Worm (Caenorhabditis elegans): ENCODE results near the gene F53C3.11.

F53C3.11 gene

DNA sequence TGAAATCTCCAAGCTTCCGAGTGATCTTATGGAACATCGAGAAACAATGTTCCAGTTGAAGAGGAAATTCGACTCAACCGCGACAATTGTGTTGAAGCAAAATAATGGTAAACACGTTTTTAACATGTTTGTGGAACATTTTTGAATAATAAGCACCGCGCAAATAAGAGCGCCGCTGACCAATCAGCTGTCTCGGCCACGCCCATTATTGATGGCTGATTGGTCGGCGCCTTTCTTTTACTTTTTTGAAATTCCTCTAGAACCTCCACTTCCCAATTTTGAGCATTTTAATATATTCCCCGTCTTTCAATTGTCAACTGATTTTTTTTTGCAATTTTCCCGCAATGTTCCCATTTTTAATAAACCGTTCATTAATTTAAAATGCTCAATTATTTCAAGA is 1.6 kb upstream of the F53C3.11 start:
- no peak for TF ChIP-seq nhr-23 (tag; optimal IDR thresholded peaks at IDR 0.05)
- TF ChIP-seq nhr-21 (tag; optimal IDR thresholded peaks at IDR 0.05), result no peak
- no peak for TF ChIP-seq mbf-1 (tag; optimal IDR thresholded peaks at IDR 0.05)

DNA sequence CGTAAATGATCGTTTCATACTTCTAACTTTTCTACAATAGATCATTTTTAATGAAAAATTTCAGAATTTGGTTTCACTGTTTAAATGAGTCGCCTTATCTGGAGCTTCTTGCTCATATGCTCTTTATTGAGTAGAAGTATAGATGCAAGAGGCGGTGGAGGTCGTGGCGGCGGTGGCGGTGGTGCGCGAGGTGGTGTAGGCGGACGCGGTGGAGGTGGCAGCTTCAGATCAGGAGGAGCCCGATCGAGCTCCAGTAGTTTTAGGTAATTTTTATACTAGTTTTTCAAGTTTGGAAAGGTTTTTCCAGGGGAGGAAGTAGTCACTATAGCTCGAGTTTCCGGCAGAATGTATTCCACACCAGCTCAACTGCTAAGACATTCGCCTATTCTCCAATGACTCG is 3.7 kb downstream of the F53C3.11 start, which contains the start of gene F53C3.3:
Gene F53C3.3 (plus strand): TSS at position 59 of the 400 bp plus-strand sequence.
- TF ChIP-seq Y55F3AM.14 (GFP tag; optimal IDR thresholded peaks at IDR 0.05) (no peak), mdl-1 (tag; optimal IDR thresholded peaks at IDR 0.05) (no peak), F13H6.1 (tag; optimal IDR thresholded peaks at IDR 0.05) (no peak), skn-1 (tag; optimal IDR thresholded peaks at IDR 0.05) (no peak), egl-27 (tag; optimal IDR thresholded peaks at IDR 0.05) (no peak), blmp-1 (tag; optimal IDR thresholded peaks at IDR 0.05; ENCODE audit: insufficient read depth) (no peak), unc-62 (GFP tag; optimal IDR thresholded peaks at IDR 0.05) (no peak), C34F6.9 (tag; optimal IDR thresholded peaks at IDR 0.05) (no peak), ama-1 (optimal IDR thresholded peaks at IDR 0.05) (no peak), ZK546.5 (tag; optimal IDR thresholded peaks at IDR 0.05) (no peak), peb-1 (tag; optimal IDR thresholded peaks at IDR 0.05) (no peak), nhr-11 (tag; optimal IDR thresholded peaks at IDR 0.05) (no peak), nhr-6 (tag; optimal IDR thresholded peaks at IDR 0.05) (no peak), ztf-11 (tag; optimal IDR thresholded peaks at IDR 0.05) (no peak)

DNA sequence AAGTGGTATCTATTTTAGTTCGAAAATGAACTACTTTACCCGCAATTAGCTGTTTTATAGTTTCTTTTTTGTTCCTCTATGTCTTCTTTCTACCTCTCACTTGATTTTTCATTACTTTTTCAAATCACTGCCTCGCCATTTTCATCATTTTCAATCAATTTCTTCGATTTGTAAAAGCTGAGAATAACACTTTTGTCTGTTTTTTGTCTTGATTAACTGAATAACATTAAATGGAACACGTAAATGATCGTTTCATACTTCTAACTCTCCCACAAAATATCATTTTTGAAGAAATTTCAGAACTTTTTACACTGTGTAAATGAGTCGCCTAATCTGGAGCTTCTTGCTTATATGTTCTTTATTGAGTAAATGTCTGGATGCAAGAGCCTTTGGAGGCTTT is 5.4 kb downstream of the F53C3.11 start, which contains the start of gene F53C3.4:
Gene F53C3.4 (plus strand): TSS at position 301 of the 400 bp plus-strand sequence.
- TF ChIP-seq aly-2 (tag; optimal IDR thresholded peaks at IDR 0.05) (no peak), nhr-77 (tag; optimal IDR thresholded peaks at IDR 0.05) (no peak), fos-1 (tag; optimal IDR thresholded peaks at IDR 0.05) (no peak), mbf-1 (tag; optimal IDR thresholded peaks at IDR 0.05) (no peak), Y55F3AM.14 (GFP tag; optimal IDR thresholded peaks at IDR 0.05) (no peak), crh-2 (tag; optimal IDR thresholded peaks at IDR 0.05) (no peak), unc-39 (tag; optimal IDR thresholded peaks at IDR 0.05) (no peak), F13H6.1 (tag; optimal IDR thresholded peaks at IDR 0.05) (no peak), elt-1 (tag; optimal IDR thresholded peaks at IDR 0.05) (no peak), unc-55 (GFP tag; optimal IDR thresholded peaks at IDR 0.05) (no peak), lin-11 (tag; optimal IDR thresholded peaks at IDR 0.05) (no peak), peb-1 (tag; optimal IDR thresholded peaks at IDR 0.05) (no peak), nhr-237 (tag; optimal IDR thresholded peaks at IDR 0.05) (no peak), nhr-21 (tag; optimal IDR thresholded peaks at IDR 0.05) (no peak), C34F6.9 (tag; optimal IDR thresholded peaks at IDR 0.05) (no peak), skn-1 (tag; optimal IDR thresholded peaks at IDR 0.05) (no peak), nhr-23 (tag; optimal IDR thresholded peaks at IDR 0.05) (no peak), gmeb-1 (tag; optimal IDR thresholded peaks at IDR 0.05) (no peak)

DNA sequence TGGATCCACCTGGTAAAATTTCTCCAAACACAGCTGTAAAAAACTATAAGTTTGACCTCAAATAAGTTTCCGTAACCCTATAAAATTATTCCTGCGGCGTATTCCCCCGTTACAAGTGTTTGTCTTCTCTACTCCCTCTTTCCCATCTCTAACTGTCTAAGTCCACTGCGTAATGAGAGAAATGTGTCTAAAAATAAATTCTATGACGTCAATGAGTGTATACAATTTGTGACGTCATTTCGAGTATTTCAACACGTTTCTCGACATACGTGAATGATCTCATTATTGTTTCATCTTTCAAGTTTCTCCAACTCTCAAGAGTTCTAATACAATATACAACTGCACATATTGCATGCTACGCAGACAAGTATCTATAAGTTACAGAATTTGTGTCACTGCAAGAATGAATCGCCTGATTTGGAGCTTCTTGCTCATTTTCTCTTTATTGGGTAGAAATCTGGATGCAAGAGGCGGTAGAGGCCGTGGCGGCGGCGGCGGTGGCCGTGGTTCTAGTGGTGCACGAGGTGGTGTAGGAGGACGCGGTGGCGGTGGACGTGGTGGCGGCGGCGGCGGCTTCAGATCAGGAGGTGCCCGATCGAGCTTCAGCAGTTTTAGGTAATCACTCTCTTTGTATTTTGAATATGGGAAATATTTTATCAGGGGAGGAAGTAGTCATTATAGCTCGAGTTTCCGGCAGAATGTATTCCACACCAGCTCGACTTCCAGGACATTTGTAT is 8.6 kb downstream of the F53C3.11 start, which contains the start of gene F53C3.6:
Gene F53C3.6 (plus strand): TSS at position 385 of the 737 bp plus-strand sequence.
- TF ChIP-seq ZK546.5 (tag; optimal IDR thresholded peaks at IDR 0.05) (no peak), mdl-1 (tag; optimal IDR thresholded peaks at IDR 0.05) (peak in 1 of 2 experiments; percentile 36), nhr-25 (tag; optimal IDR thresholded peaks at IDR 0.05) (no peak), nhr-6 (tag; optimal IDR thresholded peaks at IDR 0.05) (peak; percentile 33), nhr-129 (tag; optimal IDR thresholded peaks at IDR 0.05) (peak; percentile 69), ztf-4 (tag; optimal IDR thresholded peaks at IDR 0.05) (peak; percentile 23), nhr-21 (tag; optimal IDR thresholded peaks at IDR 0.05) (peak; percentile 22), crh-2 (tag; optimal IDR thresholded peaks at IDR 0.05) (peak; percentile 91), peb-1 (tag; optimal IDR thresholded peaks at IDR 0.05) (no peak), F13H6.1 (tag; optimal IDR thresholded peaks at IDR 0.05) (peak; percentile 81), C34F6.9 (tag; optimal IDR thresholded peaks at IDR 0.05) (peak; percentile 91), lin-11 (tag; optimal IDR thresholded peaks at IDR 0.05) (no peak), zag-1 (tag; optimal IDR thresholded peaks at IDR 0.05) (peak; percentile 65), egl-27 (tag; optimal IDR thresholded peaks at IDR 0.05) (peak; percentile 64), lin-13 (GFP tag; optimal IDR thresholded peaks at IDR 0.05) (peak; percentile 69), sma-3 (GFP tag; optimal IDR thresholded peaks at IDR 0.05) (peak; percentile 13), ceh-82 (tag; optimal IDR thresholded peaks at IDR 0.05) (no peak), lsy-2 (tag; optimal IDR thresholded peaks at IDR 0.05) (peak; percentile 11 to 78), sma-9 (GFP tag; optimal IDR thresholded peaks at IDR 0.05) (peak; percentile 98), sma-9 (tag; optimal IDR thresholded peaks at IDR 0.05) (no peak), fos-1 (tag; optimal IDR thresholded peaks at IDR 0.05) (peak; percentile 27), unc-55 (GFP tag; optimal IDR thresholded peaks at IDR 0.05) (peak; percentile 92), sem-4 (tag; optimal IDR thresholded peaks at IDR 0.05) (peak; percentile 65), Y55F3AM.14 (GFP tag; optimal IDR thresholded peaks at IDR 0.05) (no peak)

All from whole organism, L2 larva.